Worm (Caenorhabditis elegans): ENCODE data around the gene C17H12.3.

DNA sequence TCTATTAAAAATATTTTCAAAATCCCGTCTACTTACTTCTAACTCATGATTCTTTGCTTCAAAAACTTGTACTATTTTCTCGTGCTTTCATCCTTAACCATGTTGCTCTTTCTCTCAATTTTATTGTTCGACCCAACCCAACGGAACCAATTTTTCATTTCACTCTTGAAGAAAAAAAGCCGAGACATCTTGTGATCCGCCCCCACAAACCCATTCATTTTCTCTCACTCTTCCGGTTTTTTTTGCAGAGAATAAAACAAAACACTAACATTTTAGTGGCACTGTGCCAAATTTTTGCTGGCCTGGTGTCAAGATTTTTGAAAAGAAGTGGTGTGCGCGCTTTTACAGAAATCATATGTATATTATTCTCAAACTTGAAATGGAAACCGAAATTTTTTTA lies 41.3 kb upstream of the C17H12.3 start:
- no peak for TF ChIP-seq lsy-2 (tag; optimal IDR thresholded peaks at IDR 0.05)
- TF ChIP-seq lin-13 (tag; optimal IDR thresholded peaks at IDR 0.05) = no peak
- TF ChIP-seq flh-1 (GFP tag; optimal IDR thresholded peaks at IDR 0.05) = no peak
- no peak for TF ChIP-seq mep-1 (tag; optimal IDR thresholded peaks at IDR 0.05)
- TF ChIP-seq ztf-11 (tag; optimal IDR thresholded peaks at IDR 0.05) = no peak
- no peak for TF ChIP-seq unc-62 (GFP tag; optimal IDR thresholded peaks at IDR 0.05)
